Worm (Caenorhabditis elegans) whole organism, early embryonic: Measurements from ENCODE around the gene ZC373.5.

Experiments used
- F13C5.2 ChIP-seq: sonication (generic microtip); optimal IDR thresholded peaks from 2 replicates; lab custom pipeline; 2017; ENCODE audit warnings: mild to moderate bottlenecking, missing genetic modification characterization, inconsistent platforms, missing compliant biosample characterization
- aly-1 ChIP-seq: sonication (generic microtip); optimal IDR thresholded peaks from 2 replicates; lab custom pipeline; 2016; ENCODE audit warnings: missing genetic modification characterization, missing compliant biosample characterization
- ama-1 ChIP-seq: fragments of 150-350 bp; optimal IDR thresholded peaks from 2 replicates; lab custom pipeline; 2014
- flt-1 ChIP-seq: fragments of 200-800 bp; sonication (Bioruptor generic); IDR thresholded peaks from 2 replicates; pipeline ENCODE4 v1.3.6; 2022; ENCODE audit warnings: missing genetic modification characterization, missing compliant biosample characterization
- hmg-4 ChIP-seq: fragments of 200-800 bp; sonication (Bioruptor generic); optimal IDR thresholded peaks from 2 replicates; lab custom pipeline; 2018; ENCODE audit warnings: mild to moderate bottlenecking, missing genetic modification characterization, missing compliant biosample characterization

DNA sequence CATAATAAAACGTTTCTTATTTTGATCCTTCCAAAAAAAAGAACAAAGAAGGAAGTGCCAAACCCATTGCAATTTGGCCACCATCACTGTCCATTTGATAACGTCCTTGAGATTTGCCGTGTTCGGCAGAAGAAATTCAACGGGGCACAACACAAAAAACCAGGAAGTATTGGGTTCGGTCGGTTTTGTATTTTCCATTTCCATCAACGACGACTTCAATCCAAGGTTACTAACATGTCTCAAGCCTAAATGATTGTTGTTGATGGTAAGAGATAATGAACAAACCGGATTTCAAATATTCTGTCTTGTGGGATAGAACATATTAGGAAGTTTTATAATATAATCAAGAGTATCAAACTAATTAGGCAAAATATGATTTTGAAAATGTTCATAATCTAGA is 2.1 kb upstream of the ZC373.5 start:
- TF ChIP-seq aly-1 (no peak), flt-1 (GFP tag; lab: Robert Waterston, UW) (no peak), hmg-4 (GFP tag; lab: Kevin White, UChicago) (no peak), F13C5.2 (tag; lab: Kevin White, UChicago) (no peak), ama-1 (lab: Kevin White, UChicago) (no peak)
